Worm (Caenorhabditis elegans): ENCODE results near the gene alp-1.

Gene alp-1

ce11 chrIV:8886228-8886627 lies 33.9 kb downstream of the alp-1 start, which contains the start of gene C09G9.5:
Gene C09G9.5 (plus strand): TSS chrIV:8886528.
- TF ChIP-seq unc-62 (GFP tag; optimal IDR thresholded peaks at IDR 0.05) = no peak

ce11 chrIV:8888525-8889026 lies 36.3 kb downstream of the alp-1 start, which contains the start of gene oma-1:
Gene oma-1 (plus strand): TSS chrIV:8888976.
- no peak for TF ChIP-seq unc-62 (GFP tag; optimal IDR thresholded peaks at IDR 0.05)

- no peak for TF ChIP-seq unc-62 (GFP tag; optimal IDR thresholded peaks at IDR 0.05)
Observed at ce11 chrIV:8891131-8891530, 38.8 kb downstream of the alp-1 start, which contains the start of gene spr-2. Gene spr-2 (plus strand): TSS chrIV:8891462.

ce11 chrIV:8892558-8892957 lies 40.3 kb downstream of the alp-1 start, which contains the start of gene C27B7.2:
Gene C27B7.2 (plus strand): TSS chrIV:8892858.
- no peak for TF ChIP-seq unc-62 (GFP tag; optimal IDR thresholded peaks at IDR 0.05)

ce11 chrIV:8893746-8894145 lies 41.5 kb downstream of the alp-1 start, which contains the start of gene rad-54.L2:
Gene rad-54.L2 (plus strand): TSS chrIV:8894077.
- no peak for TF ChIP-seq unc-62 (GFP tag; optimal IDR thresholded peaks at IDR 0.05)

ce11 chrIV:8901346-8901745 lies 49.1 kb downstream of the alp-1 start, which contains the start of gene C27B7.5:
Gene C27B7.5 (plus strand): TSS chrIV:8901646.
- no peak for TF ChIP-seq unc-62 (GFP tag; optimal IDR thresholded peaks at IDR 0.05)

ce11 chrIV:8906164-8906563 lies 53.9 kb downstream of the alp-1 start, which contains the start of gene C27B7.6:
Gene C27B7.6 (minus strand): TSS chrIV:8906345.
- TF ChIP-seq unc-62 (GFP tag; optimal IDR thresholded peaks at IDR 0.05) = no peak

- no peak for TF ChIP-seq unc-62 (GFP tag; optimal IDR thresholded peaks at IDR 0.05)
Observed at ce11 chrIV:8906743-8907142, 54.4 kb downstream of the alp-1 start, which contains the start of gene C27B7.7. Gene C27B7.7 (plus strand): TSS chrIV:8907043.
